Fruit fly (Drosophila melanogaster): ENCODE data around the gene CG11839.

Gene CG11839

DNA sequence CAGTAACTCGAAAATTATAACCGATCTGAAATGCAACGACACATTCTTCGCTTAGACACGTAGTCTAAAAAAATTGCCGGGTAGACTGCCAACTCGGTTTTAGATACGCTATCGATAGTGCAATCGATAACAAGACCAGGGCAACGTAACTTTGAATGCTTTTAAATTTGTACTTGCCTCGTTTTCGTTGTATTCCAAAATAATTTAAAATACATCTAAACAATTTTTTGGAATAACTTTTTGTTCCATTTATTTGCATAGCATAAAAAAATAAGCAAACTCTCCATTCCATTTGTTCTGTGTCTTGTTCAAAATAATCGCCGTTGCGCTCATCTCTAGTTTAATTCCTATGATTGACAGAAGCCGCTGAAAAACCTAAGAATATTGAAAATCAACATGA is at the start of gene CG11839, which contains the start of gene Stt3B:
TSS of gene CG11839 (plus strand) at position 359 of the 400 bp plus-strand sequence.
TSS of gene Stt3B (minus strand) at position 69 of the 400 bp plus-strand sequence.
- no peak for TF ChIP-seq CG13204 (GFP tag; optimal IDR thresholded peaks at IDR 0.05)
- peak; percentile 42; the same call in 1 of the 2 replicates for TF ChIP-seq CG32121 (GFP tag; IDR thresholded peaks at IDR 0.05)
- TF ChIP-seq CG15710 (tag; optimal IDR thresholded peaks at IDR 0.05), result peak; percentile 53
- TF ChIP-seq Snoo (tag; optimal IDR thresholded peaks at IDR 0.05), result peak; percentile 21
- TF ChIP-seq CG17806 (tag; optimal IDR thresholded peaks at IDR 0.05), result peak; percentile 28

DNA sequence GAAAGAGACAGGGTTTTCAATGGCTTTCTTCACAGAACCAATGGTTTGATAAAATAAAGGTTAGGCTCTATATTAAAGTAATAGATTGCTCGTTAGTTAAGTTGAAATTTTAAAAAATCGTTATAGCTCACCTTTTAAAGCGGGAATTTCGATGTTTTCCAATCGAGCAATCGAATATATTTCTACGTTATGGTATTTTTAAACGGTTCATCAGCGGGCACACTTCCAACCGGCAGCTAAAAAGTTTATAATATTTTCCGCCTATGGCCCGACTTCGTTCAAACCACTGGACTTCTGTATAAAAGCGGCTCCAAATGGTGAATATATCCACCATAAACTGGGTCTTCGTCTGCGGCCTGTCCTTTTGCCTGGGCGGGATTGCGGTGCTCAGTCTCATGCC is 46.7 kb upstream of the CG11839 start, which contains the start of gene beta4GalT7:
TSS of gene beta4GalT7 (plus strand) at position 201 of the 400 bp plus-strand sequence.
- no peak for TF ChIP-seq CG17806 (tag; optimal IDR thresholded peaks at IDR 0.05)
- no peak for TF ChIP-seq D1 (tag; optimal IDR thresholded peaks at IDR 0.05)
- TF ChIP-seq rn (GFP tag; IDR thresholded peaks at IDR 0.05), result no peak
- no peak for TF ChIP-seq CG32121 (GFP tag; IDR thresholded peaks at IDR 0.05)
- TF ChIP-seq EcR (GFP tag; optimal IDR thresholded peaks at IDR 0.05), result no peak
- TF ChIP-seq CG9948 (tag; optimal IDR thresholded peaks at IDR 0.05), result no peak
- TF ChIP-seq gl (tag; optimal IDR thresholded peaks at IDR 0.05), result no peak
- TF ChIP-seq CG13204 (GFP tag; optimal IDR thresholded peaks at IDR 0.05), result no peak
- TF ChIP-seq Pif1A (GFP tag; optimal IDR thresholded peaks at IDR 0.05), result no peak
- TF ChIP-seq CG12605 (GFP tag; IDR thresholded peaks at IDR 0.05), result no peak

DNA sequence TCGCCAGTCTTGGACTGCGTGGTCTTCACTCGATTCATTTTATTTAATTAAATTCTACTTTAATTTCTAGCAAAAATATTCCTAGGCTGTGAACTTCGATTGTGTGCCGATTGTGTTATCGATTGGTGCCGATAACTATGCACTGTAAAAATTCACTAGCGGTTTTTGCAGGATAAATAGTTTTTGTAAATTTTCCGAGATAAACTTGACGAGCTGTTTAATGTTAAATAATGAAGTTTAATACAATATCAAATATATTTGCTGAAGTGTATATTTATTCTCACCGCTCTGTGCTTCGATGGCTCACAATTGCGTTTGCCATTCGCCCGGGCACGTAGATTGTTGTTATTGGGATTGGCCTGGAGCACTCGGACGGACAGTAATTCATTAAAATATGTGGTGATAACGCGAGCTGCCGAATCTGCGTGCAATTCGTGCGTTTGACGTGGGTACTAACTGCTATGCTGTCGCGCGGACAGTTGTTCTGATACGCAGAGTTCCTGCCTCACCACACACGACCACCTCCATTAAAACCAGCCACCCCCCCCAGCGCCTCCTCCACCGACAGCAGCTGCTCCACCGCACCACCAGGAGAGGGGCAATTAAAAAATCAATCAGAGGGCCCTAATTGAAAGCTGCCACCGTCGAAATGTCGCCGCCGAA is 44.7 kb upstream of the CG11839 start, which contains the start of the genes EMC6 and Hr96:
TSS of gene EMC6 (minus strand) at position 123 of the 663 bp plus-strand sequence.
TSS of gene Hr96 (plus strand) at position 341 of the 663 bp plus-strand sequence.
- peak; percentile 87 for TF ChIP-seq CG15710 (tag; optimal IDR thresholded peaks at IDR 0.05)
- TF ChIP-seq CG14655 (GFP tag; optimal IDR thresholded peaks at IDR 0.05), result no peak
- TF ChIP-seq CG34367 (tag; optimal IDR thresholded peaks at IDR 0.05), result peak; percentile 84
- TF ChIP-seq CG8159 (tag; optimal IDR thresholded peaks at IDR 0.05), result peak; percentile 88
- peak; percentile 86 for TF ChIP-seq CG8301 (tag; optimal IDR thresholded peaks at IDR 0.05)
- peak; percentile 76 for TF ChIP-seq gl (tag; optimal IDR thresholded peaks at IDR 0.05)
- TF ChIP-seq CG9948 (tag; optimal IDR thresholded peaks at IDR 0.05), result peak; percentile 84
- TF ChIP-seq Pif1B (GFP tag; optimal IDR thresholded peaks at IDR 0.05), result peak; percentile 89
- TF ChIP-seq Pif1A (GFP tag; optimal IDR thresholded peaks at IDR 0.05), result no peak
- peak; percentile 18 for TF ChIP-seq EcR (GFP tag; optimal IDR thresholded peaks at IDR 0.05)
- TF ChIP-seq CG12605 (GFP tag; IDR thresholded peaks at IDR 0.05), result peak; percentile 69; the same call in 1 of the 2 replicates
- TF ChIP-seq CG4496 (GFP tag; IDR thresholded peaks at IDR 0.05), result peak; percentile 96
- 0 out of 2 replicates have a peak, but pooled peaks have one; percentile 28 for TF ChIP-seq CG10348 (GFP tag; IDR thresholded peaks at IDR 0.05)
- TF ChIP-seq CG32121 (GFP tag; IDR thresholded peaks at IDR 0.05), result peak; percentile 91
- peak; percentile 86 for TF ChIP-seq CG17806 (tag; optimal IDR thresholded peaks at IDR 0.05)
- peak; percentile 94 for TF ChIP-seq Ets98B (GFP tag; IDR thresholded peaks at IDR 0.05)
- TF ChIP-seq fd96Ca (GFP tag; IDR thresholded peaks at IDR 0.05), result peak; percentile 93
- no peak for TF ChIP-seq CG13204 (GFP tag; optimal IDR thresholded peaks at IDR 0.05)
- TF ChIP-seq D1 (tag; optimal IDR thresholded peaks at IDR 0.05), result no peak
- TF ChIP-seq Snoo (tag; optimal IDR thresholded peaks at IDR 0.05), result peak; percentile 91
- TF ChIP-seq rn (GFP tag; IDR thresholded peaks at IDR 0.05), result peak; percentile 85

DNA sequence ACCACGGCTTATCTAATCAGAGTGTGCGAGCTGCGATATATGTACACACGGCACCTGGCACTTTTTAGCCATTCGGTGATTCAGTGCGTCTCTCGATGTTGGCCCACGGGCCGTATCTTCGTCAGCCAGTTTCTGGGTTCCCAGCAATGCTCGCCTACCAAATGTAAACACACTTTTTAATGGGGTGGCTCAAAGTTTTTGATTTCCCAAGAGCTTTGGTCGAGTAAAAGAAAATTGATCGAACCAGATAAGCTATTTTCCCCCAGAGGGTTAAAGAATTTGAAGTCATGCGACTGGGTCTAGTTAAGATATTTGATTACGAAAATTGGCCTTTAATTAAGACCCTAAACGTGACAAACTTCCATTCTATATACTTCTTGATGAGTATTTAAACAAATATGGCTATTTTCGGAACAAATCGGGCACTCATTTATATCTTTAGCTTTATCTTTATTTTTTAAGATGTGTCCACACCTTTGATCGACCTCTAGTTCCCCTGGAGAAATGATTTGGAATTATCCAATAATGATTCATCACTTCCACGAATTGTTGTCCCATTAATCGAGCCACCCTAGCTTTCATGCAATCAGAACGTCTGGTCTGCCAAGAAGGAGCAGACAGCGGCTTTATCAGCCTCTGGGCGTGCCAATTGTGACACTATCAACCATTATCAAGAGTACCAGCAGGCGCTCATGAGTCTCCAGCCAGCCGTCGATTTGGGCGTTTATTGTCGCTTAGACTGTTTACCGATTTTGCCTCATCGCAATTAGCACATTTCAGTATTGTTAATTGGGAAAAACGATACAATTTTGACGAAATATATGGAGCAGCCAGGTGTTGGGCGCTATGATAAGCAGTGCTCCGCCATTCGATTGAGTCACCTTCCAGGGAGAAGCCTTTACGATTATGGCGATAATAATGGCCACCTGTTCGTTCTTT is 42.2 kb upstream of the CG11839 start:
- peak; percentile 18 for TF ChIP-seq CG17806 (tag; optimal IDR thresholded peaks at IDR 0.05)
- TF ChIP-seq CG9948 (tag; optimal IDR thresholded peaks at IDR 0.05), result peak; percentile 25
- TF ChIP-seq fd96Ca (GFP tag; IDR thresholded peaks at IDR 0.05), result 0 out of 3 replicates have a peak, but pooled peaks have one; percentile 35
- no peak for TF ChIP-seq CG8159 (tag; optimal IDR thresholded peaks at IDR 0.05)
- peak; percentile 36 for TF ChIP-seq CG15710 (tag; optimal IDR thresholded peaks at IDR 0.05)
- TF ChIP-seq CG4496 (GFP tag; IDR thresholded peaks at IDR 0.05), result no peak
- TF ChIP-seq CG14655 (GFP tag; optimal IDR thresholded peaks at IDR 0.05), result no peak
- peak; percentile 55 for TF ChIP-seq Snoo (tag; optimal IDR thresholded peaks at IDR 0.05)
- TF ChIP-seq Pif1B (GFP tag; optimal IDR thresholded peaks at IDR 0.05), result no peak
- TF ChIP-seq CG32121 (GFP tag; IDR thresholded peaks at IDR 0.05), result 0 out of 2 replicates have a peak, but pooled peaks have one; percentile 28
- TF ChIP-seq gl (tag; optimal IDR thresholded peaks at IDR 0.05), result no peak
- TF ChIP-seq CG34367 (tag; optimal IDR thresholded peaks at IDR 0.05), result no peak

DNA sequence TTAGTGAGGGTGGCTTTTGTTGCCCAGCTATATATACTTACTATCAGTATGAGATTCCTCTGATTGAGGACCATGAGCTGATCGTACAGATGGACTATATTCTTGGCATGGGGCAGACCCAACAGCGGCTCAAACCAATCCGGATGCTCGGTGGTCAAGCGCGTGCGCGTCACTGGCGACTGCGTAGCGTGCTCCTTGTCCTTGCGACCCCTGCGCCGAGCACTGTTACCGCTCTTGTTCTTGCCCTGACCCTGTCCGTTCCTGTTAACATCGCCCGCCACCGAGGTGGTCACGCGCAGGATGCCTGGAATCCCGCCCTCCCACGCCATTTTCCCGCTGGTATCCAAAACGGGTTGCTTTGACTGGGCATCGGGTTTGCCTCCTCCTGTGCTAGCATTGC is 37.0 kb upstream of the CG11839 start:
- no peak for TF ChIP-seq Pif1A (GFP tag; optimal IDR thresholded peaks at IDR 0.05)
- TF ChIP-seq rn (GFP tag; IDR thresholded peaks at IDR 0.05), result no peak

DNA sequence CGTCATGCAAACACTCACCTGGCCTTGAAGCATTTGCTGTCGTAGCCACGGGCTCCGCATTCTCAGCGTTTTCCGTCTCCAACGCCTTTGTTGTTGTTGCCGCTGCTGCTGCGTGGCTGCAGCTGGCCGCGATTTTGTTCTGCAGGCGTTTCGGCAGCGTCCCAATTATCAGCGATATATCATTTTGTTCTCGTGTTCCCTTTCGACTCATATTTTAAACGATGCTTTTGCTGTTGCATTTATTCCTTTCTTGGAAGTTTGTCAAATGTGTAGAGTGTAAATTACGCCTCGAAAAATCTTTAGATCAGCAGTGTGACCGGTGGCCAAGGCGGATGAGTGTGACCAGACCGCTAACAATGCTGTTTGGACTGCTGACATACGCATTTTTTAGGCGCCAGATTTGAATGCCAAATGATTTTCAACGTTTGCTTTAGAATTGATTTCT is 36.6 kb upstream of the CG11839 start, which contains the start of gene Smg6:
TSS of gene Smg6 (minus strand) at position 324 of the 445 bp plus-strand sequence.
- TF ChIP-seq CG12605 (GFP tag; IDR thresholded peaks at IDR 0.05) (no peak), CG34367 (tag; optimal IDR thresholded peaks at IDR 0.05) (no peak)
